Worm (Caenorhabditis elegans): ENCODE measurements around the gene C29E4.12.
A peak's percentile ranks its signal among the peaks of the same experiment; 100 is the strongest.
"Not testable (repeated sequence)": the region's sequence is repeated elsewhere in the genome, so short reads cannot be mapped to it uniquely, and the experiment has no call there.

C29E4.12 gene

DNA sequence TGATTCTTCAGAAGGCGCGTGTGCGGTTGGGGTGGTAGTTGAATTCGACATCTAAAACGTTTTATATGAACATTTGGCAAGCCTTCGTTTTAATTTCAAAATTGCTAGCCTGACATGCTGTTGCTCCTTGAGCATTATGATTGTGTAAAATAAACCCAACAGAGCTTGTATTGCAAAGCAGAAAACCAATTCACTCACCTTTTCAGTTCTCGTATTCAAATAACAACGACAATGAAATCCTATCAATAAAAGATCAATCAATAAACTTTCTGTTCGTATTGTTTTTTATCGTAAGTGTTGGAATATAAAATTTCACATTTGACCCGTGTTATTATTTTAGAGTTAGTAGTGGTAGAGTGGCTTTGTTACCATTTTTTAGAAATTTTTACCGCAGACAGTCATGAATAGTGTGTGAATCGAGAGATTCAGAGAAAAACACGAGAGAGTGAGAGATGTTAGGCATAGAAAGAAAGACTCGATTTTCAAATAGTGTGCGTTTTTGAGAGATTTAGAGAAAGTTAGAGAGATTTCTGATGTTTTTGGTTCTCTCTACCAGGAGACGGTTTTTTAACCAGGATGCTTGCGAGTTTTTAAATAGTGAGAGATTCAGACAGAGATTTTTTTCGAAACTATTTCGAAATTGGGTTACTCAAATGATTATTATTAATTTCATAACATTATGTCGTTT, 18.1 kb downstream of the C29E4.12 start, which contains the start of gene F54H12.10:
Gene F54H12.10, minus strand, starts transcription at position 51 of the 688 bp plus-strand sequence.
- not testable (repeated sequence) for TF ChIP-seq flt-1, T22C8.4, ztf-23 (GFP tag; IDR thresholded peaks at IDR 0.05)

- TF ChIP-seq T22C8.4, ztf-23, ztf-29 (GFP tag; IDR thresholded peaks at IDR 0.05): not testable (repeated sequence)
Measured at ce11 chrIII:7962641-7963040, 21.7 kb downstream of the C29E4.12 start, which contains the start of gene F54H12.4. Gene F54H12.4, minus strand, starts transcription at chrIII:7962741.

ce11 chrIII:7964281-7964680, 23.3 kb downstream of the C29E4.12 start, which contains the start of gene F54H12.2:
Gene F54H12.2, plus strand, starts transcription at chrIII:7964581.
- not testable (repeated sequence) for TF ChIP-seq tab-1 (GFP tag; IDR thresholded peaks at IDR 0.05); T22C8.4 (GFP tag; IDR thresholded peaks at IDR 0.05); klf-2 (GFP tag; conservative IDR thresholded peaks at IDR 0.05)

ce11 chrIII:7965946-7966692, 25.2 kb downstream of the C29E4.12 start:
- 0 out of 2 replicates have a peak, but pooled peaks have one; percentile 53 for TF ChIP-seq flt-1 (GFP tag; IDR thresholded peaks at IDR 0.05)

DNA sequence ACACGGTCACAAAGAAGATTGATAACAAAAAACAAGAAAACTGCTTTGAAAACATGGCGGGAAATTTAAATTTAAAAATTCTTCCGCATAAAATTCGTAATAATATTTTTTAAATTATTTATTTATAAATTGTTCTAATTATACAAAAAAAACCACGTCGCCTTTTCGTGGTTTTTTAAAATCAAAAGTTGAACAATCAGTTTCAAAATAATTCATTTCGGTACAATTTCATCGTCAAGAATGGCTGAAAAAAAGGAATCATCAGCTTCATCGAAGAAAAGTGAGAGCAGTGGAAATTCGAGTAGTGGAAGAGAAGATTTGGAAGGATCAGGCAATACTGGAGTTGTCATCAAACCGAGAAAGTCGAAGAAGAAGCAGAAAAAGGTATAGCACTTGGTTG, 28.2 kb downstream of the C29E4.12 start, which contains the start of the genes F54H12.8 and F54H12.7:
Gene F54H12.8, minus strand, starts transcription at position 101 of the 400 bp plus-strand sequence.
Gene F54H12.7, plus strand, starts transcription at position 229 of the 400 bp plus-strand sequence.
- TF ChIP-seq med-1 (GFP tag; optimal IDR thresholded peaks at IDR 0.05; ENCODE audit: insufficient read depth) (no peak), ztf-23 (GFP tag; IDR thresholded peaks at IDR 0.05) (no peak), cog-1 (tag; optimal IDR thresholded peaks at IDR 0.05) (no peak), tab-1 (GFP tag; IDR thresholded peaks at IDR 0.05) (no peak), klf-2 (GFP tag; conservative IDR thresholded peaks at IDR 0.05) (no peak), ztf-29 (GFP tag; IDR thresholded peaks at IDR 0.05) (no peak), T22C8.4 (GFP tag; IDR thresholded peaks at IDR 0.05) (no peak), ref-1 (GFP tag; conservative IDR thresholded peaks at IDR 0.05) (no peak), flt-1 (GFP tag; IDR thresholded peaks at IDR 0.05) (no peak)

ce11 chrIII:7972061-7972460, 31.1 kb downstream of the C29E4.12 start, which contains the start of gene F54H12.5:
Gene F54H12.5, minus strand, starts transcription at chrIII:7972161.
- TF ChIP-seq ref-1 (GFP tag; conservative IDR thresholded peaks at IDR 0.05) (no peak), ztf-29 (GFP tag; IDR thresholded peaks at IDR 0.05) (no peak), klf-2 (GFP tag; conservative IDR thresholded peaks at IDR 0.05) (no peak), flt-1 (GFP tag; IDR thresholded peaks at IDR 0.05) (no peak), ztf-23 (GFP tag; IDR thresholded peaks at IDR 0.05) (no peak), cog-1 (tag; optimal IDR thresholded peaks at IDR 0.05) (no peak)

ce11 chrIII:7972687-7973086, 31.7 kb downstream of the C29E4.12 start:
- no peak for TF ChIP-seq klf-2 (GFP tag; conservative IDR thresholded peaks at IDR 0.05)
- no peak for TF ChIP-seq T22C8.4 (GFP tag; IDR thresholded peaks at IDR 0.05)
- TF ChIP-seq tab-1 (GFP tag; IDR thresholded peaks at IDR 0.05): no peak
- TF ChIP-seq med-1 (GFP tag; optimal IDR thresholded peaks at IDR 0.05; ENCODE audit: insufficient read depth): no peak
- no peak for TF ChIP-seq ztf-29 (GFP tag; IDR thresholded peaks at IDR 0.05)
- no peak for TF ChIP-seq flt-1 (GFP tag; IDR thresholded peaks at IDR 0.05)
- TF ChIP-seq ref-1 (GFP tag; conservative IDR thresholded peaks at IDR 0.05): no peak
- no peak for TF ChIP-seq cog-1 (tag; optimal IDR thresholded peaks at IDR 0.05)
- no peak for TF ChIP-seq ztf-23 (GFP tag; IDR thresholded peaks at IDR 0.05)

ce11 chrIII:7973201-7973767, 32.3 kb downstream of the C29E4.12 start, which contains the start of the genes eef-1B.1 and aco-2:
Gene eef-1B.1, minus strand, starts transcription at chrIII:7973386.
Gene aco-2, plus strand, starts transcription at chrIII:7973717.
- TF ChIP-seq cog-1 (tag; optimal IDR thresholded peaks at IDR 0.05) (peak; percentile 1), ztf-23 (GFP tag; IDR thresholded peaks at IDR 0.05) (no peak), flt-1 (GFP tag; IDR thresholded peaks at IDR 0.05) (no peak), ztf-29 (GFP tag; IDR thresholded peaks at IDR 0.05) (no peak)

DNA sequence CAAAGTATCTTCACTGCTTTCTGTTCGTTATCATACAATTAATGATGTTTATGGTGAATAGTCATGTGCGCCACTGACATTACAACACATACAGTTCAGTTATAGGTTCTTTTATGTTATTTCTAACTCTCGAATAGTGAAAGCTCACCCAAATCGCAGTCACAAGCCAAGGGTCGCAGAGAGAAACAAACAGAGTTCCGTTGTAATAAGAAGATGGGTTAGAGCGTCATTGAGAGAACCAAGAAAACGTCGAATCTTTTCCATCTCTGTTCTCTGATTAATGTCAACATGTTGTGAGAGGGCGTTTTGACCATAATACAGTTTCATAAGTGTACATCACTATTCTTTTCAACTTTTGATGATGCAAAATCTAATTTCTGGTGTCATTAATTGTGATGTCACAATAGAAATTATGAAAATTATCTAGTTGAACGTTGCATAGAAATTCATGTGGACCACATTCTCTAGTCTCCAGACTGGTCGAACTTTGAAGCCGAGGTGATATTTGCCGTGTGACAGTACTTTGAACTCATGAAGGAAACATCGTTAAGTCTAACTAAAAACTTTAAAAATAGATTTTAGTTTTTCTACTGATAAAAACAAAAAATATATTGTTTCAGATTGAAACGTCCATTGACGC, 33.1 kb downstream of the C29E4.12 start:
- no peak for TF ChIP-seq ztf-23 (GFP tag; IDR thresholded peaks at IDR 0.05)
- no peak for TF ChIP-seq tab-1 (GFP tag; IDR thresholded peaks at IDR 0.05)

ce11 chrIII:7977224-7977623, 36.3 kb downstream of the C29E4.12 start:
- TF ChIP-seq ztf-29 (GFP tag; IDR thresholded peaks at IDR 0.05) (no peak), med-1 (GFP tag; optimal IDR thresholded peaks at IDR 0.05; ENCODE audit: insufficient read depth) (no peak), ref-1 (GFP tag; conservative IDR thresholded peaks at IDR 0.05) (no peak), klf-2 (GFP tag; conservative IDR thresholded peaks at IDR 0.05) (no peak), flt-1 (GFP tag; IDR thresholded peaks at IDR 0.05) (no peak), T22C8.4 (GFP tag; IDR thresholded peaks at IDR 0.05) (no peak), cog-1 (tag; optimal IDR thresholded peaks at IDR 0.05) (no peak), ztf-23 (GFP tag; IDR thresholded peaks at IDR 0.05) (no peak), tab-1 (GFP tag; IDR thresholded peaks at IDR 0.05) (no peak)

Measured in whole organism, midembryonic.